Fruit fly (Drosophila melanogaster): ENCODE measurements around the gene Gld.

Gene Gld

DNA sequence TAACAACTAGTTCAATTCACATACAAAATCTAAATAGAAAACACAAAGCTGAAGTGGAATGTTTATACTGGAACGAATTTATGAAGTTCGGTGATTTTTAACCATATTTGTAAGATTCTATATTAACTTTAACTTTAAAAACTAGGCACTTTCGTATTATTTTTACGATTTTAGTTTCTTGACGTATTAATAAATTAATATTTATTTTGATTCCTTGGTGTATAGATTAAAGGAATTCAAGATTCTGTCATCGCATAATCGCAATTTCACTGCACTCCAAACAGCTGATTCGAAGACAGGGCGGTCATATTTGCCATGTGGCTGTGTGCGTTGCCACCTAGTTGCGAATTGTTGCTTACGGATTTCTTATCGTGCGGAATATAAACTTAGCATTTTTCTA is 16.0 kb downstream of the Gld start, which contains the start of the genes CG1227 and Dtwd2 (continued):
- peak; percentile 86 for TF ChIP-seq run (tag; optimal IDR thresholded peaks at IDR 0.05)
- peak; percentile 62 for TF ChIP-seq CG3838 (GFP tag; optimal IDR thresholded peaks at IDR 0.05)
- peak; percentile 62; the same call in 1 of the 2 replicates for TF ChIP-seq peb (GFP tag; IDR thresholded peaks at IDR 0.05)
- TF ChIP-seq grau (tag; optimal IDR thresholded peaks at IDR 0.05), result peak; percentile 95
- TF ChIP-seq CG11560 (tag; IDR thresholded peaks at IDR 0.05), result peak; percentile 70; the same call in 2 of the 3 replicates
- peak; percentile 87 for TF ChIP-seq CG10267 (tag; optimal IDR thresholded peaks at IDR 0.05)
- peak; percentile 72 for TF ChIP-seq CG31224 (GFP tag; IDR thresholded peaks at IDR 0.05)
- peak; percentile 83 for TF ChIP-seq wdn (GFP tag; IDR thresholded peaks at IDR 0.05)
- no peak for TF ChIP-seq CG12769 (tag; optimal IDR thresholded peaks at IDR 0.05)
- TF ChIP-seq D19B (GFP tag; optimal IDR thresholded peaks at IDR 0.05), result peak; percentile 79
- peak; percentile 90 for TF ChIP-seq trem (tag; optimal IDR thresholded peaks at IDR 0.05)
- TF ChIP-seq CG12744 (GFP tag; optimal IDR thresholded peaks at IDR 0.05), result peak; percentile 57
- TF ChIP-seq CG30431 (GFP tag; optimal IDR thresholded peaks at IDR 0.05), result peak; percentile 26
- no peak for TF ChIP-seq HmgD (GFP tag; optimal IDR thresholded peaks at IDR 0.05)
- no peak for TF ChIP-seq yki (optimal IDR thresholded peaks at IDR 0.05)
- TF ChIP-seq CG31365 (tag; optimal IDR thresholded peaks at IDR 0.05), result peak; percentile 31
- TF ChIP-seq hbn (GFP tag; IDR thresholded peaks at IDR 0.05; ENCODE audit: partially characterized antibody), result no peak
- TF ChIP-seq CG7987 (GFP tag; optimal IDR thresholded peaks at IDR 0.05), result no peak
- peak; percentile 36; the same call in 1 of the 4 replicates for TF ChIP-seq Dll (GFP tag; IDR thresholded peaks at IDR 0.05; ENCODE audit: partially characterized antibody)
- TF ChIP-seq nmo (GFP tag; optimal IDR thresholded peaks at IDR 0.05), result peak; percentile 97
- peak; percentile 63; the same call in 2 of the 3 replicates for TF ChIP-seq croc (GFP tag; conservative IDR thresholded peaks at IDR 0.05)
- peak; percentile 8 for TF ChIP-seq gfzf (GFP tag; optimal IDR thresholded peaks at IDR 0.05)
- TF ChIP-seq Hr39 (optimal IDR thresholded peaks at IDR 0.05), result no peak
- TF ChIP-seq nau (GFP tag; optimal IDR thresholded peaks at IDR 0.05), result no peak
- TF ChIP-seq Myb (GFP tag; optimal IDR thresholded peaks at IDR 0.05), result peak; percentile 8
- TF ChIP-seq CG18619 (GFP tag; optimal IDR thresholded peaks at IDR 0.05), result peak; percentile 87
- peak; percentile 61 for TF ChIP-seq Lhr (GFP tag; optimal IDR thresholded peaks at IDR 0.05)
- peak; percentile 86 for TF ChIP-seq seq (GFP tag; IDR thresholded peaks at IDR 0.05)
- TF ChIP-seq CG6765 (GFP tag; optimal IDR thresholded peaks at IDR 0.05), result peak; percentile 92
- peak; percentile 70 for TF ChIP-seq dimm (GFP tag; IDR thresholded peaks at IDR 0.05)
- no peak for TF ChIP-seq CG10543 (GFP tag; optimal IDR thresholded peaks at IDR 0.05)
- TF ChIP-seq Hey (tag; optimal IDR thresholded peaks at IDR 0.05), result peak; percentile 56
- TF ChIP-seq CG6175 (GFP tag; IDR thresholded peaks at IDR 0.05), result no peak; the same call in 2 of the 3 replicates
- TF ChIP-seq en (GFP tag; optimal IDR thresholded peaks at IDR 0.05), result no peak
- no peak for TF ChIP-seq hth (optimal IDR thresholded peaks at IDR 0.05)
- TF ChIP-seq CG8944 (GFP tag; optimal IDR thresholded peaks at IDR 0.05), result no peak
- TF ChIP-seq dan (GFP tag; IDR thresholded peaks at IDR 0.05), result no peak
- peak; percentile 94 for TF ChIP-seq CG15601 (tag; optimal IDR thresholded peaks at IDR 0.05)
- TF ChIP-seq CG18011 (GFP tag; optimal IDR thresholded peaks at IDR 0.05), result peak; percentile 75
- peak; percentile 83 for TF ChIP-seq ATbp (GFP tag; optimal IDR thresholded peaks at IDR 0.05)
- TF ChIP-seq CrebB (tag; optimal IDR thresholded peaks at IDR 0.05), result peak; percentile 93
- TF ChIP-seq so (GFP tag; IDR thresholded peaks at IDR 0.05), result peak; percentile 95
- TF ChIP-seq CG9437 (GFP tag; optimal IDR thresholded peaks at IDR 0.05), result peak; percentile 86
- TF ChIP-seq cwo (GFP tag; optimal IDR thresholded peaks at IDR 0.05), result no peak
- TF ChIP-seq eyg (GFP tag; optimal IDR thresholded peaks at IDR 0.05), result peak; percentile 66
- TF ChIP-seq vnd (GFP tag; IDR thresholded peaks at IDR 0.05; ENCODE audit: partially characterized antibody), result no peak
- TF ChIP-seq chn (GFP tag; optimal IDR thresholded peaks at IDR 0.05), result peak; percentile 48
- TF ChIP-seq CG14965 (GFP tag; optimal IDR thresholded peaks at IDR 0.05; ENCODE audit: borderline replicate concordance), result no peak
- TF ChIP-seq Dip3 (GFP tag; optimal IDR thresholded peaks at IDR 0.05), result peak; percentile 52
- TF ChIP-seq fu2 (GFP tag; optimal IDR thresholded peaks at IDR 0.05), result peak; percentile 6
- TF ChIP-seq CG12219 (GFP tag; optimal IDR thresholded peaks at IDR 0.05), result peak; percentile 87
- TF ChIP-seq eve (GFP tag; optimal IDR thresholded peaks at IDR 0.05), result no peak
